Fruit fly (Drosophila melanogaster) whole organism, pupa: ENCODE data around the gene CG13313.

Source experiments
- CG14655 ChIP-seq: fragments of 200-800 bp; sonication (Bioruptor generic); optimal IDR thresholded peaks from 3 replicates; lab custom pipeline; 2017; ENCODE audit warnings: mild to moderate bottlenecking, missing biosample characterization, missing genetic modification reagents, missing genetic modification characterization
- CG17806 ChIP-seq: fragments of 200-800 bp; sonication (Bioruptor generic); optimal IDR thresholded peaks from 2 replicates; lab custom pipeline; 2018; ENCODE audit warnings: missing biosample characterization, mild to moderate bottlenecking, missing genetic modification characterization, moderate library complexity
- CG32121 ChIP-seq: fragments of 200-800 bp; sonication (Bioruptor generic); IDR thresholded peaks from 2 replicates; pipeline ENCODE4 v1.3.6; 2022; ENCODE audit warnings: missing biosample characterization, missing genetic modification characterization
- CG4496 ChIP-seq: fragments of 200-800 bp; sonication (Bioruptor generic); IDR thresholded peaks from 3 replicates; pipeline ENCODE4 v1.3.6; 2022; ENCODE audit warnings: missing biosample characterization, missing genetic modification characterization
- CG8159 ChIP-seq: fragments of 200-800 bp; sonication (Bioruptor generic); optimal IDR thresholded peaks from 3 replicates; lab custom pipeline; 2018; ENCODE audit warnings: missing biosample characterization, mild to moderate bottlenecking, missing genetic modification characterization, moderate library complexity
- CG9948 ChIP-seq: fragments of 200-800 bp; sonication (Bioruptor generic); optimal IDR thresholded peaks from 2 replicates; lab custom pipeline; 2018; ENCODE audit warnings: missing biosample characterization, mild to moderate bottlenecking, missing genetic modification characterization, moderate library complexity
- D1 ChIP-seq: fragments of 200-800 bp; sonication (Bioruptor generic); optimal IDR thresholded peaks from 2 replicates; lab custom pipeline; 2018; ENCODE audit warnings: missing biosample characterization, mild to moderate bottlenecking, missing genetic modification characterization, moderate library complexity
- EcR ChIP-seq: fragments of 200-800 bp; sonication (Bioruptor generic); optimal IDR thresholded peaks from 3 replicates; lab custom pipeline; 2019; ENCODE audit warnings: missing biosample characterization, missing genetic modification characterization, mild to moderate bottlenecking, moderate library complexity, missing genetic modification reagents
- Pif1A ChIP-seq: fragments of 200-800 bp; sonication (Bioruptor generic); optimal IDR thresholded peaks from 3 replicates; lab custom pipeline; 2016; ENCODE audit warnings: missing biosample characterization, missing genetic modification characterization

DNA sequence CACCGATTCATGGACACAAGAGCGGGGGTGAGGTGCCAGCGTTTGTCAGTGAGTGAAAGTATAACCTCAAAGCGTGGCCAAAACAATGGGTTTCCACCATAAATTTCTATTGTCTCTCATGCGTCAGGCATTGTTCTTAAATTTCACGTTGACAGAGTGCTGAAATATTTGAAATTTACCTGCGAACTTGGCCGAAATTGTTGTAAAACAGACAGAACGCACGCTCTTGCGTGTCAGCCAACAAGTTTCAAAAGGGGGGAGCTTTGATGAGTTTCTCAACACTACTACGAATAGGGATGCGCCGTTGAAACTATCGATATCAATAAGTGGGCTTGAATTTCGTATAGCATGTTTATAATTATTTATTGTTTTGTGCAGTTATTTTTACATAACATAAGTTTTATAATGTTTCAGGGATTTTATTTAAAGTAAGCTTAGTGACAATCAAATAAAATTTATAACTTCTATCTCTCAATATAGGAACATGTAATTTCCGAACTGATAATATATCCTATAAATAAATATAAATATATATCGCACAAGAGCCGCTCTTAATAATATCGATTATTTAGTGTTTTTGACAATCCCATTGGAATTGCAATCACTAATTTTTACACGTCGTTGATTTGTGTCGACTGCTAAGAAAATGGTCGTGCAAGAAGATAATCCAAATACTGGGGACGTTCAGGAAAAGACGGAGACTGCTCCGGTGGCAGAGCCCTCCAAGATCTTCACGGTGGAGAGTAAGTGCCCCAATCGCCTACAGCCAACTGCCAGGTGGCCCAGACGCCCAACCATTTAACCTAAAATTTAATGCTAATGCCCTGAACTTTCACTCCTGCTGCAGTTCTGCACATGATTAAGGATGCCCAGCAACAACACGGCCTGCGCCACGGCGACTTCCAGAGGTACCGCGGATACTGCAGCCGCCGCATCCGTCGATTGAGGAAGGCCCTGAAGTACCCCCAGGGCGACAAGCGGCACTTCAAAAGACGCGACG, 16.1 kb downstream of the CG13313 start, which contains the start of the genes pix and Srp68:
- TF ChIP-seq CG9948 (tag; lab: Kevin White, UChicago): peak; percentile 47
- TF ChIP-seq D1 (tag; lab: Kevin White, UChicago): no peak
- no peak for TF ChIP-seq Pif1A
- peak; percentile 30; the same call in 1 of the 2 replicates for TF ChIP-seq CG32121 (GFP tag; lab: Robert Waterston, UW)
- no peak for TF ChIP-seq CG4496 (GFP tag; lab: Robert Waterston, UW)
- TF ChIP-seq CG14655 (GFP tag; lab: Kevin White, UChicago): no peak
- no peak for TF ChIP-seq EcR (GFP tag; lab: Kevin White, UChicago)
- TF ChIP-seq CG8159 (tag; lab: Kevin White, UChicago): peak; percentile 63
- TF ChIP-seq CG17806 (tag; lab: Kevin White, UChicago): peak; percentile 24
